Worm (Caenorhabditis elegans): ENCODE measurements around the gene F40A3.6.

ce11 chrV:7863020-7863523 lies 30.6 kb downstream of the F40A3.6 start, which contains the start of gene C37C3.10:
- TF ChIP-seq him-1 (tag; optimal IDR thresholded peaks at IDR 0.05) (no peak), W03F9.2 (tag; optimal IDR thresholded peaks at IDR 0.05) (no peak), dao-5 (tag; optimal IDR thresholded peaks at IDR 0.05) (no peak)
